Worm (Caenorhabditis elegans) whole organism, mixed stage, embryonic: ENCODE results near the gene C17E7.9.

Experiments
- M03D4.4 ChIP-seq: sonication (generic microtip); optimal IDR thresholded peaks from 2 replicates; lab custom pipeline; 2017; ENCODE audit warnings: mild to moderate bottlenecking, missing genetic modification characterization, missing compliant biosample characterization
- bed-3 ChIP-seq: fragments of 200-800 bp; sonication (Bioruptor generic); optimal IDR thresholded peaks from 3 replicates; lab custom pipeline; 2018; ENCODE audit warnings: mild to moderate bottlenecking, missing genetic modification characterization, moderate library complexity, missing compliant biosample characterization
- blmp-1 ChIP-seq: fragments of 150-350 bp; optimal IDR thresholded peaks from 2 replicates; lab custom pipeline; 2014; ENCODE audit warnings: missing biosample characterization, missing genetic modification characterization
- ceh-39 ChIP-seq: fragments of 150-350 bp; optimal IDR thresholded peaks from 2 replicates; lab custom pipeline; 2014; ENCODE audit warnings: missing biosample characterization, missing genetic modification characterization
- ceh-43 ChIP-seq: fragments of 200-800 bp; sonication (Bioruptor generic); optimal IDR thresholded peaks from 2 replicates; lab custom pipeline; 2018; ENCODE audit warnings: mild to moderate bottlenecking, missing genetic modification characterization, moderate library complexity, missing compliant biosample characterization
- ceh-83 ChIP-seq: fragments of 200-800 bp; sonication (Bioruptor generic); optimal IDR thresholded peaks from 2 replicates; lab custom pipeline; 2018; ENCODE audit warnings: mild to moderate bottlenecking, missing genetic modification characterization, missing compliant biosample characterization
- ces-1 ChIP-seq: fragments of 150-350 bp; optimal IDR thresholded peaks from 2 replicates; lab custom pipeline; 2014; ENCODE audit warnings: missing biosample characterization, missing genetic modification reagents, missing genetic modification characterization
- cnd-1 ChIP-seq: fragments of 200-800 bp; sonication (Bioruptor generic); optimal IDR thresholded peaks from 2 replicates; lab custom pipeline; 2018; ENCODE audit warnings: mild to moderate bottlenecking, missing genetic modification characterization, missing compliant biosample characterization
- drap-1 ChIP-seq: fragments of 200-800 bp; sonication (Bioruptor generic); optimal IDR thresholded peaks from 3 replicates; lab custom pipeline; 2018; ENCODE audit warnings: mild to moderate bottlenecking, missing genetic modification characterization, missing compliant biosample characterization
- elt-1 ChIP-seq: sonication (generic microtip); optimal IDR thresholded peaks from 2 replicates; lab custom pipeline; 2017; ENCODE audit warnings: missing genetic modification characterization, mild to moderate bottlenecking, missing compliant biosample characterization, antibody characterized with exemption, moderate library complexity, borderline replicate concordance; ENCODE audit not compliant: insufficient read depth
- flh-1 ChIP-seq: fragments of 200-800 bp; sonication (Bioruptor generic); optimal IDR thresholded peaks from 2 replicates; lab custom pipeline; 2018; ENCODE audit warnings: mild to moderate bottlenecking, missing genetic modification characterization, moderate library complexity, missing compliant biosample characterization
- ham-2 ChIP-seq: fragments of 200-800 bp; sonication (Bioruptor generic); optimal IDR thresholded peaks from 2 replicates; lab custom pipeline; 2018; ENCODE audit warnings: mild to moderate bottlenecking, missing genetic modification characterization, missing compliant biosample characterization
- hlh-1 ChIP-seq: fragments of 150-350 bp; optimal IDR thresholded peaks from 2 replicates; lab custom pipeline; 2014; ENCODE audit warnings: missing biosample characterization, missing genetic modification reagents, missing genetic modification characterization
- lin-13 ChIP-seq: fragments of 150-350 bp; optimal IDR thresholded peaks from 2 replicates; lab custom pipeline; 2014; ENCODE audit warnings: missing biosample characterization, missing genetic modification characterization
- lin-32 ChIP-seq: fragments of 200-800 bp; sonication (Bioruptor generic); optimal IDR thresholded peaks from 2 replicates; lab custom pipeline; 2018; ENCODE audit warnings: mild to moderate bottlenecking, missing genetic modification characterization, missing compliant biosample characterization
- lsy-2 ChIP-seq: fragments of 150-350 bp; optimal IDR thresholded peaks from 2 replicates; lab custom pipeline; 2014; ENCODE audit warnings: missing biosample characterization, missing genetic modification characterization
- mab-5 ChIP-seq: fragments of 150-350 bp; optimal IDR thresholded peaks from 2 replicates; lab custom pipeline; 2014; ENCODE audit warnings: missing biosample characterization, missing genetic modification characterization
- mep-1 ChIP-seq: fragments of 150-350 bp; optimal IDR thresholded peaks from 2 replicates; lab custom pipeline; 2017; ENCODE audit warnings: missing biosample characterization, missing genetic modification reagents, missing genetic modification characterization, inconsistent platforms
- mls-2 ChIP-seq: sonication (generic microtip); optimal IDR thresholded peaks from 2 replicates; lab custom pipeline; 2016; ENCODE audit warnings: mild to moderate bottlenecking, missing genetic modification characterization, moderate library complexity, missing compliant biosample characterization
- nhr-12 ChIP-seq: fragments of 150-350 bp; optimal IDR thresholded peaks from 2 replicates; lab custom pipeline; 2014; ENCODE audit warnings: missing biosample characterization, missing genetic modification characterization
- nhr-2 ChIP-seq: fragments of 150-350 bp; optimal IDR thresholded peaks from 2 replicates; lab custom pipeline; 2014; ENCODE audit warnings: missing biosample characterization, missing genetic modification characterization
- nhr-237 ChIP-seq: fragments of 150-350 bp; optimal IDR thresholded peaks from 2 replicates; lab custom pipeline; 2014; ENCODE audit warnings: missing biosample characterization, missing genetic modification characterization
- nhr-28 ChIP-seq: fragments of 150-350 bp; optimal IDR thresholded peaks from 2 replicates; lab custom pipeline; 2014; ENCODE audit warnings: missing biosample characterization, missing genetic modification characterization
- nhr-76 ChIP-seq: sonication (generic microtip); optimal IDR thresholded peaks from 2 replicates; lab custom pipeline; 2017; ENCODE audit warnings: missing biosample characterization, missing genetic modification characterization
- sem-2 ChIP-seq: fragments of 200-800 bp; sonication (Bioruptor generic); optimal IDR thresholded peaks from 2 replicates; lab custom pipeline; 2018; ENCODE audit warnings: mild to moderate bottlenecking, missing genetic modification characterization, missing compliant biosample characterization
- snpc-4 ChIP-seq: fragments of 150-350 bp; optimal IDR thresholded peaks from 2 replicates; lab custom pipeline; 2014; ENCODE audit warnings: missing biosample characterization, missing genetic modification characterization
- sptf-1 ChIP-seq: sonication (generic microtip); optimal IDR thresholded peaks from 2 replicates; lab custom pipeline; 2017; ENCODE audit warnings: mild to moderate bottlenecking, missing genetic modification characterization, moderate library complexity, missing compliant biosample characterization
- tbx-8 ChIP-seq: fragments of 200-800 bp; sonication (Bioruptor generic); optimal IDR thresholded peaks from 2 replicates; lab custom pipeline; 2018; ENCODE audit warnings: mild to moderate bottlenecking, missing genetic modification characterization, moderate library complexity, missing compliant biosample characterization
- unc-39 ChIP-seq: fragments of 150-350 bp; optimal IDR thresholded peaks from 2 replicates; lab custom pipeline; 2014; ENCODE audit warnings: missing biosample characterization, missing genetic modification characterization
- unc-62 ChIP-seq: fragments of 150-350 bp; optimal IDR thresholded peaks from 2 replicates; lab custom pipeline; 2014; ENCODE audit warnings: missing biosample characterization, missing genetic modification reagents, missing genetic modification characterization
- zip-8 ChIP-seq: fragments of 150-350 bp; optimal IDR thresholded peaks from 2 replicates; lab custom pipeline; 2014; ENCODE audit warnings: missing biosample characterization, missing genetic modification characterization
- ztf-11 ChIP-seq: fragments of 150-350 bp; optimal IDR thresholded peaks from 2 replicates; lab custom pipeline; 2014; ENCODE audit warnings: missing biosample characterization, missing genetic modification characterization

Gene C17E7.9

DNA sequence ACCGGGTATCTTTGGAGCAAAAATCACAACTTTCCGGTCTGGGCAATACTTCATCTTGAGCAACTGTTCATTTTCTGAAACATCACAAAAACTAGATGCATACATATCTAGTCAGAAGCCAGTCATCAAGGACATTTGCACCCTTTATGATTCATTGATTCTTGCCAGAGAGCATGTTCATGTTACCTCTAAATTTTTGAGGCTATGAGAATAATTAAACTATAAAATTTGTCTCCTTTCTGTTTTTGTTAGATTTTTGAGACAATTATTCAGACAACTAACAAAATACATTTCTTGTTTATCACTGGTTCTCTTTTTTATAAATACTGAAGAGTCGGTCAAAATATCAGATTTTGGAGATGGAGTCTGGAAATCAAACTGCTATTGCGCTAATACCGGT, 25.8 kb upstream of the C17E7.9 start, which contains the start of gene srx-67:
Gene srx-67 (plus strand): TSS at position 301 of the 400 bp plus-strand sequence.
- TF ChIP-seq lsy-2 (tag; lab: Kevin White, UChicago) (no peak), ztf-11 (tag; lab: Kevin White, UChicago) (no peak)

DNA sequence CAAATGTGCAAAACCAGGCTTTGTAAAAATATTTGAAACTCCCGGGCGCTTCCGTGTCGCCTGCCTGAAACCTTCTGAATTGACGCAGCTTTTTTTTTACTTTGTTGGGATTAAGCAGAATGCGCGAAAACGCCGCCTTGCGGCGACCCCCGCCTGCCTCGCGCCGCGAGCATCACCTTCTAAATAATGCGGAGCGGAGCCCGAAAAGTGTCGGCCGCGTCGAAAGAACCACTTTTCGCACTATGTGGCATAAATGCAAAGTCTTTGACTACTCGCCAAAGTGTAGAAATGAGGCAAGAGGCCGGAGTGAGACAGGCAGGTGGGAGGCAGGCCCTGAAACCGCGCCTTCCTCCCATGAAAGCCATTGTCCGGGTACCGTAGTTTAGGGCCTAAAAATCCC, 22.5 kb upstream of the C17E7.9 start:
- no peak for TF ChIP-seq ham-2
- TF ChIP-seq ztf-11 (tag; lab: Kevin White, UChicago), result no peak
- no peak for TF ChIP-seq nhr-28 (tag; lab: Kevin White, UChicago)
- TF ChIP-seq mls-2 (tag; lab: Kevin White, UChicago), result no peak
- TF ChIP-seq, all 35 proteins: peak for 0

DNA sequence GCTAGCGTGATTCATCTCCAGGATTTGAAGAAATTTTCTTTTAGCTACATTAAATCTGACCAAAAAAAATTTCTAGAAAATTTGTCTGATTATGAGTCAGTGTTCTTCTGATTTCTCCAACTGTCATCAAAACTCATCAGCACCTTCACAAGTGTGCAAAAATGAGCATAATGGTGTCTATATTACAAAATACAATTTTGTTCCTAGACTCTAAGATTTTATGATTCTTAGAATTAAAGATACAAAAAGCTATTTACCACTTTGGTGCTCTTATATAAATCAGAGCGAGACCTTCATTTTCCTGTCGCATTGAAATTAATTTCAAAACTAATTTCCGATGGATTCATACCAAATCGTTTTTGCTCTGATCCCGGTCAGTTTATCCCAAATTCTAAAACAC, 21.8 kb upstream of the C17E7.9 start, which contains the start of gene srx-68:
Gene srx-68 (plus strand): TSS at position 301 of the 400 bp plus-strand sequence.
- TF ChIP-seq drap-1 (GFP tag; lab: Kevin White, UChicago) (no peak), ceh-39 (tag; lab: Kevin White, UChicago) (no peak), ceh-43 (GFP tag; lab: Kevin White, UChicago) (no peak), nhr-237 (tag; lab: Kevin White, UChicago) (no peak), M03D4.4 (tag; lab: Kevin White, UChicago) (no peak), nhr-12 (tag; lab: Kevin White, UChicago) (no peak), unc-39 (tag; lab: Kevin White, UChicago) (no peak), lin-32 (GFP tag; lab: Kevin White, UChicago) (no peak), hlh-1 (tag; lab: Kevin White, UChicago) (no peak)

DNA sequence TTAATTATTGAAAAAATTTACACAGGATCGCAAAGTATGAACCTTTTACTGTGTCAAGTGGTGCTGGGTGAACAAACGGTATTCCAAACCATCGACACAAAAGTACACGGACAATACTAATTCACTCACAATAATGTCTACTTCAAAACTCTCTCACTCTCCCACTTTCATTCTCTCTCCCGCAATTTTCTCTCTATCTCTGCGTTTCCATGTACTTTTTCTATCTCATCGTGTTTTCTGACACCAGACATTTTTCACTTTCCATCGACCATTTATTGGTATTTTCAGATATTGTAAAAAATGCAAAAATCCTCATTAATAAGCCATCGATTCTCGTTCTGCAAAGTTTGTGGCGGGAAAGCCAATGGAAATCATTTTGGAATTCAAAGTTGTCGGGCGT, 15.2 kb upstream of the C17E7.9 start, which contains the start of gene nhr-156:
Gene nhr-156 (plus strand): TSS at position 266 of the 400 bp plus-strand sequence.
- TF ChIP-seq nhr-28 (tag; lab: Kevin White, UChicago), result no peak
- no peak for TF ChIP-seq hlh-1 (tag; lab: Kevin White, UChicago)
- TF ChIP-seq nhr-76 (tag; lab: Kevin White, UChicago), result no peak
- no peak for TF ChIP-seq unc-39 (tag; lab: Kevin White, UChicago)
- no peak for TF ChIP-seq flh-1 (GFP tag; lab: Kevin White, UChicago)
- no peak for TF ChIP-seq lin-13 (tag; lab: Kevin White, UChicago)
- no peak for TF ChIP-seq ceh-83 (GFP tag; lab: Kevin White, UChicago)
- no peak for TF ChIP-seq ztf-11 (tag; lab: Kevin White, UChicago)
- TF ChIP-seq sem-2 (GFP tag; lab: Kevin White, UChicago), result no peak
- TF ChIP-seq mab-5, result no peak
- TF ChIP-seq tbx-8 (GFP tag; lab: Kevin White, UChicago), result no peak
- TF ChIP-seq bed-3 (GFP tag; lab: Kevin White, UChicago), result no peak
- no peak for TF ChIP-seq nhr-2 (tag; lab: Kevin White, UChicago)
- no peak for TF ChIP-seq elt-1 (tag; lab: Kevin White, UChicago)
- TF ChIP-seq sptf-1 (tag; lab: Kevin White, UChicago), result no peak

DNA sequence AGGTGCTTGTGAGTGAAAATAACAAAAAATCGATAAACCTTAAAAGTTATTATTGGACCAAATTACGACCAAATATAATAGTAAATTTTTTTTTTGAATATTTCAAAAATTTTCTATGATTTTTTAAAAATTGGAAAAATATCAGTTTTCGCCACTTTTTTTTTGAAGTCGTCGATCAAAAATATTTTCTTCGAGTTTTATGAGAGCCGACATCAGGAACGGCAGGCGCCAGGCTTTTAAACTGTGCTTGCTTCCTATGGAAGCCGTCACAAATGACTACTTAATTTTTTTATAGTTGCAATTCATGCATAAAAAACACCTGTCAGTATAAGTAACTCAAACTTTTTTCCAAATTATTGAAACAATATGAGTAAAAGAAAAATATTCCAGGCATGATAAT, 12.8 kb upstream of the C17E7.9 start:
- no peak for TF ChIP-seq M03D4.4 (tag; lab: Kevin White, UChicago)
- TF ChIP-seq snpc-4 (tag; lab: Kevin White, UChicago), result no peak
- no peak for TF ChIP-seq ceh-43 (GFP tag; lab: Kevin White, UChicago)
- no peak for TF ChIP-seq ceh-39 (tag; lab: Kevin White, UChicago)
- TF ChIP-seq cnd-1 (tag; lab: Kevin White, UChicago), result no peak
- TF ChIP-seq nhr-237 (tag; lab: Kevin White, UChicago), result no peak
- TF ChIP-seq mab-5, result no peak
- no peak for TF ChIP-seq nhr-76 (tag; lab: Kevin White, UChicago)
- TF ChIP-seq ztf-11 (tag; lab: Kevin White, UChicago), result no peak
- TF ChIP-seq mep-1, result no peak

DNA sequence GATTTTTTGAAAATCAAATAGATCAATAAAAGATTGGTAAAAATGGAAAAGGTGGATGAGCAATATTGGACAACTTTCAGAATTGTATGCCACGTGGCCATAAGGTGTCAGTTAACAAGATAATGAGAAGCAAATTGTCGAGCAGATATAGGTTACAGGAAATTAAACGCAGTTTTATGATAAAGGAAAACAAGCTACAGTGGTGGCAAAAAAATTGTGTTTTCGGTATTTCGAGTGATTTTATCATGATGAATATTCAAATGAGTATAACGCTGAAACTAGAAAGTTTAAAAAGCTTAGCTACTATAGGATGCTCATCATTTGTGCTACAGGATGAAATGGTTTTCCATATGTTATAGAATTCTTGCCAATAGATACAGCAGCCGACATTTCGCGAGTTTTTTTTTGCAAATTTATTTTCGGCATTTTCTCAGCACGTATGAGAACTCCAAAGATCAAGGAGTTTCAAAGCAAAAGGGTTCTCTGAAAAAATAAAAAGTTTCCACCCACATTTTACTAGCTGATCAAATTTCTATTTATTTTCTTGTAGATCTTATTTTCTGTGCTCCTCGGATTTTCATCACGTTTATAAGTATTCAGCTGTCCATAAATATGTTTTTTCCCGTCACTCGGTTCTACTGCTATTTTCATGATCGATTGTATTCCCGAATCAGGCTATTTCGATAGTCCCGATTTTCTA, 11.9 kb upstream of the C17E7.9 start, which contains the start of the genes str-229 and srh-190:
Gene str-229 (minus strand): TSS at position 101 of the 700 bp plus-strand sequence.
Gene srh-190 (plus strand): TSS at position 650 of the 700 bp plus-strand sequence.
- TF ChIP-seq bed-3 (GFP tag; lab: Kevin White, UChicago) (no peak), zip-8 (tag; lab: Kevin White, UChicago) (no peak), elt-1 (tag; lab: Kevin White, UChicago) (no peak), flh-1 (GFP tag; lab: Kevin White, UChicago) (no peak), ceh-39 (tag; lab: Kevin White, UChicago) (no peak), nhr-237 (tag; lab: Kevin White, UChicago) (no peak), mab-5 (no peak), ceh-83 (GFP tag; lab: Kevin White, UChicago) (no peak), snpc-4 (tag; lab: Kevin White, UChicago) (no peak), unc-62 (no peak), lin-13 (tag; lab: Kevin White, UChicago) (no peak), sem-2 (GFP tag; lab: Kevin White, UChicago) (no peak), nhr-28 (tag; lab: Kevin White, UChicago) (no peak), cnd-1 (tag; lab: Kevin White, UChicago) (no peak), ceh-43 (GFP tag; lab: Kevin White, UChicago) (no peak), blmp-1 (tag; lab: Kevin White, UChicago) (no peak), mep-1 (no peak), ces-1 (GFP tag; lab: Kevin White, UChicago) (no peak)
